Worm (Caenorhabditis elegans): ENCODE data around the gene grl-3.

DNA sequence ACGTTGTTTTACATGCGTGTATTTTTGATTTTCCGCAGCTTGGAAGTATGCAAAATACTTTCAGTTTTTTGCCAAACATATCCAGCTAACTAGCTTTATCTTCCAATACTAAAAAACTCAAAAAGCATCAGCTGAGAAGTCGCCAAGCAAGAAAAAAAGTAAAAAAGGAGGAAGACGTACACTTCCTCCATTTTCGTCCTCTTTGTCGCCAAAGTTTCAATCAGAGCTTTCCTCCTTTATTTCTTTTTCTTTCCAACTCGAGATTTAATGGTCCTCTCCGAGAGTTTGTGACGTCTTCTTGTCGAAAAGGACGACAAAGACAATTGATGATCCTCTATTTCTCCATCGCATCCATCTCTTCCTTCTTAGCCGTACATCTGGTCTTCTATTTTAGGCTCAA lies 30.7 kb upstream of the grl-3 start:
- no peak for TF ChIP-seq nhr-28 (tag; optimal IDR thresholded peaks at IDR 0.05)
- TF ChIP-seq skn-1 (tag; optimal IDR thresholded peaks at IDR 0.05), result no peak
- TF ChIP-seq nfya-1 (tag; optimal IDR thresholded peaks at IDR 0.05; ENCODE audit: insufficient read depth), result no peak
- no peak for TF ChIP-seq lin-15B (tag; optimal IDR thresholded peaks at IDR 0.05)
- TF ChIP-seq fos-1 (tag; optimal IDR thresholded peaks at IDR 0.05), result no peak
- no peak for TF ChIP-seq unc-39 (tag; optimal IDR thresholded peaks at IDR 0.05)
- no peak for TF ChIP-seq nhr-12 (tag; optimal IDR thresholded peaks at IDR 0.05)
- TF ChIP-seq ztf-4 (tag; optimal IDR thresholded peaks at IDR 0.05), result no peak
- no peak for TF ChIP-seq elt-1 (tag; optimal IDR thresholded peaks at IDR 0.05)
- no peak for TF ChIP-seq ztf-11 (tag; optimal IDR thresholded peaks at IDR 0.05)
- no peak for TF ChIP-seq elt-3 (tag; optimal IDR thresholded peaks at IDR 0.05)
- TF ChIP-seq nhr-11 (tag; optimal IDR thresholded peaks at IDR 0.05), result no peak
- no peak for TF ChIP-seq pqm-1 (tag; optimal IDR thresholded peaks at IDR 0.05)

Data from whole organism, L3 larva.